Fruit fly (Drosophila melanogaster): ENCODE measurements around the gene CG15040.

- TF ChIP-seq pan (optimal IDR thresholded peaks at IDR 0.05) (no peak), EcR (GFP tag; optimal IDR thresholded peaks at IDR 0.05) (no peak)
These were observed 52.4 kb downstream of the CG15040 start for dm6 chrX:18564984-18565383.

All from whole organism.